Fruit fly (Drosophila melanogaster): ENCODE measurements around the gene Sol1.

Sol1 gene

DNA sequence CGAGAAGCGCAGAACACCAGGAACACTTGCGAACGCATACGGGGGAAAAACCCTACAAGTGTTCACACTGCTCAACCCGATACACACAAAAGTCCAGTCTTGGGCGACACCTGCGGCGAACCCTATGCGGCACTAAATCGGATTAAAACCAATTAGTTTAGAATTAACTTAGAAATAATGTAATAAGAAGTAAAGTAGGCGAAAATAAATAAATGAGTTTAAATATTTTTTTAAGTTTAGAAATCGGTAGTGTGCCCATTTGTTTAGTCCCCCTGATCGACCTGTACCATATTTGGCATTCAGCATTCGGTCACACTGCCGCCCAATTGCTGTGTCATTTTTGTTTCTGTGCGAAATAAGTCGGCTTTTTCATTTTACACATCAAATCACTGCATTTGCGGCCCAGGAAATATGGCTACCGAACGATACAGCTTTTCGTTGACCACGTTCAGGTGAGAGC, 45.0 kb downstream of the Sol1 start, which contains the start of gene Prosalpha2 (continued):
- no peak for TF ChIP-seq CG10366 (GFP tag; IDR thresholded peaks at IDR 0.05)

- TF ChIP-seq CG1602 (GFP tag; optimal IDR thresholded peaks at IDR 0.05) = peak; percentile 3
- peak; percentile 63 for TF ChIP-seq YL-1 (GFP tag; optimal IDR thresholded peaks at IDR 0.05)
- TF ChIP-seq onecut (GFP tag; IDR thresholded peaks at IDR 0.05) = no peak
- no peak for TF ChIP-seq maf-S (GFP tag; optimal IDR thresholded peaks at IDR 0.05)
- TF ChIP-seq ase (GFP tag; IDR thresholded peaks at IDR 0.05) = no peak
- no peak for TF ChIP-seq dan (GFP tag; IDR thresholded peaks at IDR 0.05)
- TF ChIP-seq CG14667 (GFP tag; IDR thresholded peaks at IDR 0.05) = 0 out of 2 replicates have a peak, but pooled peaks have one; percentile 20
- TF ChIP-seq Rfx (GFP tag; IDR thresholded peaks at IDR 0.05) = 0 out of 2 replicates have a peak, but pooled peaks have one; percentile 36
- TF ChIP-seq ftz-f1 (GFP tag; optimal IDR thresholded peaks at IDR 0.05) = no peak
- no peak for TF ChIP-seq tio (GFP tag; optimal IDR thresholded peaks at IDR 0.05)
- TF ChIP-seq ci (GFP tag; IDR thresholded peaks at IDR 0.05) = no peak
- peak; percentile 21 for TF ChIP-seq CG17186 (GFP tag; optimal IDR thresholded peaks at IDR 0.05)
- no peak for TF ChIP-seq mirr (GFP tag; optimal IDR thresholded peaks at IDR 0.05)
- TF ChIP-seq ind (GFP tag; optimal IDR thresholded peaks at IDR 0.05) = peak; percentile 56
- peak; percentile 43 for TF ChIP-seq al (GFP tag; IDR thresholded peaks at IDR 0.05)
- TF ChIP-seq Elba2 (GFP tag; optimal IDR thresholded peaks at IDR 0.05) = peak; percentile 37
- peak; percentile 3 for TF ChIP-seq CG6683 (GFP tag; optimal IDR thresholded peaks at IDR 0.05)
- peak; percentile 46 for TF ChIP-seq twi (tag; optimal IDR thresholded peaks at IDR 0.05)
- no peak for TF ChIP-seq CG7745 (tag; optimal IDR thresholded peaks at IDR 0.05)
- no peak for TF ChIP-seq Asciz (GFP tag; optimal IDR thresholded peaks at IDR 0.05)
- no peak for TF ChIP-seq ems (GFP tag; optimal IDR thresholded peaks at IDR 0.05)
- peak; percentile 77 for TF ChIP-seq CG17361 (GFP tag; IDR thresholded peaks at IDR 0.05)
- no peak for TF ChIP-seq CG4404 (GFP tag; IDR thresholded peaks at IDR 0.05)
- TF ChIP-seq Gsc (GFP tag; IDR thresholded peaks at IDR 0.05) = no peak
- TF ChIP-seq pb (GFP tag; optimal IDR thresholded peaks at IDR 0.05) = no peak
- no peak for TF ChIP-seq CG12769 (tag; optimal IDR thresholded peaks at IDR 0.05)
- TF ChIP-seq CG8924 (tag; optimal IDR thresholded peaks at IDR 0.05) = peak; percentile 75
- TF ChIP-seq CG4854 (GFP tag; optimal IDR thresholded peaks at IDR 0.05) = no peak
- no peak for TF ChIP-seq CG11504 (tag; optimal IDR thresholded peaks at IDR 0.05)
- TF ChIP-seq CG32532 (GFP tag; IDR thresholded peaks at IDR 0.05) = peak; percentile 47; the same call in 1 of the 2 replicates
- TF ChIP-seq tap (tag; optimal IDR thresholded peaks at IDR 0.05) = no peak
- peak; percentile 63 for TF ChIP-seq zen (tag; optimal IDR thresholded peaks at IDR 0.05)
- TF ChIP-seq CG7271 (tag; optimal IDR thresholded peaks at IDR 0.05) = no peak
- no peak for TF ChIP-seq tll (GFP tag; optimal IDR thresholded peaks at IDR 0.05)
- peak; percentile 59 for TF ChIP-seq CG2116 (GFP tag; optimal IDR thresholded peaks at IDR 0.05)
- peak; percentile 1 for TF ChIP-seq ewg (GFP tag; optimal IDR thresholded peaks at IDR 0.05)
- no peak for TF ChIP-seq Ravus (GFP tag; IDR thresholded peaks at IDR 0.05)
- TF ChIP-seq mam (GFP tag; optimal IDR thresholded peaks at IDR 0.05) = peak; percentile 15
- no peak for TF ChIP-seq pum (GFP tag; optimal IDR thresholded peaks at IDR 0.05)
- TF ChIP-seq D (optimal IDR thresholded peaks at IDR 0.05) = no peak
- no peak for TF ChIP-seq D (GFP tag; optimal IDR thresholded peaks at IDR 0.05)
- TF ChIP-seq CHES-1-like (GFP tag; optimal IDR thresholded peaks at IDR 0.05) = no peak
- TF ChIP-seq Dip3 (GFP tag; optimal IDR thresholded peaks at IDR 0.05) = no peak
- 0 out of 2 replicates have a peak, but pooled peaks have one; percentile 40 for TF ChIP-seq slbo (GFP tag; IDR thresholded peaks at IDR 0.05)
- TF ChIP-seq CG8281 (tag; optimal IDR thresholded peaks at IDR 0.05) = no peak
- TF ChIP-seq CG6854 (GFP tag; optimal IDR thresholded peaks at IDR 0.05) = no peak
- TF ChIP-seq stwl (tag; optimal IDR thresholded peaks at IDR 0.05) = peak; percentile 53
- TF ChIP-seq Ets65A (GFP tag) = peak; percentile 52
- no peak for TF ChIP-seq gsb-n (tag; optimal IDR thresholded peaks at IDR 0.05)
Observed at dm6 chr3R:12433764-12434163, 47.7 kb downstream of the Sol1 start, which contains the start of the genes Aos1 and Srlp. Gene Aos1, minus strand, starts transcription at chr3R:12433822. Gene Srlp, plus strand, starts transcription at chr3R:12434098.

Measured in whole organism, embryonic.